Fruit fly (Drosophila melanogaster): ENCODE results near the gene CG14253.

DNA sequence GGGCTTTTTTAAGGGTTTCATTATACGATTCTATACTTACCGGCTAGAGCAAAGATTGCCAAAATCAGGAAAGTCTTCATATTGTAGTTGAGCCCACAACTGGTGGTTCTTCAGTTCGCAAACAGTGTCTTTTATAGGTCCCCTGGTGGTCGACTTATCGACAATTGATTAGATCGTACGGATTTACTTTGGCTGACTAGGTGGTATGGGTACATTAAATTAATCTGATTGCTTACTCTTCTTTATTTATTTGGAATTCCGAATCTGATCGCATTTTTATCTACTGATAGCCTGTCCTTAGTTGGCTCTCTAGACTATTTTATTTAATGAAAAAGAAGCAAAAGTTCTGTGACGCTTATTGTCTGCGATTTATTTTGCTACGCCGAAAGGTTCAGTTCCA is 47.7 kb downstream of the CG14253 start, which contains the start of gene CG6271:
- TF ChIP-seq CG8478 (optimal IDR thresholded peaks at IDR 0.05), result no peak
- no peak for TF ChIP-seq CTCF (optimal IDR thresholded peaks at IDR 0.05)

Data from S2 (cell line).